Fruit fly (Drosophila melanogaster) whole organism, embryonic: ENCODE results near the gene CG14721.

Experiments
- Ada2b ChIP-seq: fragments of 200-800 bp; sonication (Bioruptor generic); IDR thresholded peaks from 2 replicates; pipeline ENCODE4 v1.3.6; 2022; ENCODE audit warnings: missing biosample characterization, missing genetic modification characterization
- Awh ChIP-seq: fragments of 200-800 bp; sonication (Bioruptor generic); IDR thresholded peaks from 2 replicates; pipeline ENCODE4, ENCODE4 v1.3.6; 2022; ENCODE audit warnings: missing biosample characterization, missing genetic modification characterization
- BEAF-32 ChIP-seq: fragments of 200-800 bp; sonication (Bioruptor generic); optimal IDR thresholded peaks from 3 replicates; lab custom pipeline; 2017; ENCODE audit warnings: missing biosample characterization, missing genetic modification characterization, mild to moderate bottlenecking, moderate library complexity, missing genetic modification reagents
- CG10267 ChIP-seq: fragments of 200-800 bp; sonication (Bioruptor generic); optimal IDR thresholded peaks from 2 replicates; lab custom pipeline; 2018; ENCODE audit warnings: missing biosample characterization, mild to moderate bottlenecking, missing genetic modification characterization, moderate library complexity
- CG10431 ChIP-seq: fragments of 200-800 bp; sonication (Bioruptor generic); optimal IDR thresholded peaks from 3 replicates; lab custom pipeline; 2018; ENCODE audit warnings: missing biosample characterization, mild to moderate bottlenecking, missing genetic modification characterization
- CG12744 ChIP-seq: fragments of 200-800 bp; sonication (Bioruptor generic); optimal IDR thresholded peaks from 2 replicates; lab custom pipeline; 2016; ENCODE audit warnings: missing biosample characterization, missing genetic modification characterization
- CG14710 ChIP-seq: fragments of 200-800 bp; sonication (Bioruptor generic); optimal IDR thresholded peaks from 3 replicates; lab custom pipeline; 2019; ENCODE audit warnings: missing biosample characterization, mild to moderate bottlenecking, missing genetic modification characterization, moderate library complexity
- CG15514 ChIP-seq: fragments of 200-800 bp; sonication (Bioruptor generic); optimal IDR thresholded peaks from 3 replicates; lab custom pipeline; 2017; ENCODE audit warnings: missing biosample characterization, missing genetic modification characterization, mild to moderate bottlenecking, moderate library complexity, missing genetic modification reagents
- CG17186 ChIP-seq: fragments of 200-800 bp; sonication (Bioruptor generic); optimal IDR thresholded peaks from 3 replicates; lab custom pipeline; 2017; ENCODE audit warnings: missing biosample characterization, missing genetic modification reagents, missing genetic modification characterization
- CG17612 ChIP-seq: fragments of 200-800 bp; sonication (Bioruptor generic); IDR thresholded peaks from 2 replicates; pipeline ENCODE4 v1.3.6; 2022; ENCODE audit warnings: missing biosample characterization, missing genetic modification characterization
- CG17829 ChIP-seq: fragments of 200-800 bp; optimal IDR thresholded peaks from 2 replicates; lab custom pipeline; 2019; ENCODE audit warnings: missing biosample characterization, mild to moderate bottlenecking, missing genetic modification characterization, moderate library complexity
- CG1792 ChIP-seq: fragments of 200-800 bp; sonication (Bioruptor generic); optimal IDR thresholded peaks from 2 replicates; lab custom pipeline; 2016; ENCODE audit warnings: missing biosample characterization, missing genetic modification characterization
- CG1832 ChIP-seq: fragments of 200-800 bp; sonication (Bioruptor generic); optimal IDR thresholded peaks from 2 replicates; lab custom pipeline; 2017; ENCODE audit warnings: missing biosample characterization, mild to moderate bottlenecking, missing genetic modification characterization, inconsistent platforms
- CG18476 ChIP-seq: fragments of 200-800 bp; sonication (Bioruptor generic); optimal IDR thresholded peaks from 2 replicates; lab custom pipeline; 2016; ENCODE audit warnings: missing biosample characterization, mild to moderate bottlenecking, missing genetic modification characterization
- CG30020 ChIP-seq: fragments of 200-800 bp; optimal IDR thresholded peaks from 2 replicates; lab custom pipeline; 2019; ENCODE audit warnings: missing biosample characterization, mild to moderate bottlenecking, missing genetic modification characterization, moderate library complexity
- CG32767 ChIP-seq: fragments of 200-800 bp; sonication (Bioruptor generic); IDR thresholded peaks from 2 replicates; pipeline ENCODE4 v1.3.6; 2022; ENCODE audit warnings: missing biosample characterization, missing genetic modification characterization
- CG3407 ChIP-seq: fragments of 200-800 bp; sonication (Bioruptor generic); optimal IDR thresholded peaks from 2 replicates; lab custom pipeline; 2018; ENCODE audit warnings: missing biosample characterization, mild to moderate bottlenecking, missing genetic modification characterization
- CG3995 ChIP-seq: fragments of 200-800 bp; sonication (Bioruptor generic); optimal IDR thresholded peaks from 3 replicates; lab custom pipeline; 2016; ENCODE audit warnings: missing biosample characterization, missing genetic modification characterization
- CG4730 ChIP-seq: fragments of 200-800 bp; sonication (Bioruptor generic); IDR thresholded peaks from 2 replicates; pipeline ENCODE4 v1.3.6; 2022; ENCODE audit warnings: missing biosample characterization, missing genetic modification characterization
- CG4820 ChIP-seq: fragments of 200-800 bp; sonication (Bioruptor generic); optimal IDR thresholded peaks from 3 replicates; lab custom pipeline; 2016; ENCODE audit warnings: missing biosample characterization, missing genetic modification characterization
- CG6854 ChIP-seq: fragments of 200-800 bp; sonication (Bioruptor generic); optimal IDR thresholded peaks from 3 replicates; lab custom pipeline; 2017; ENCODE audit warnings: missing biosample characterization, mild to moderate bottlenecking, missing genetic modification characterization
- CG9437 ChIP-seq: fragments of 200-800 bp; sonication (Bioruptor generic); optimal IDR thresholded peaks from 2 replicates; lab custom pipeline; 2018; ENCODE audit warnings: missing biosample characterization, mild to moderate bottlenecking, missing genetic modification characterization
- D ChIP-seq, 2 experiments: fragments of 200-800 bp in 1 of 2; fragments of >200 bp in 1 of 2; sonication (Bioruptor generic) in 1 of 2; optimal IDR thresholded peaks; 2 replicates in 1 of 2; 3 replicates in 1 of 2; lab custom pipeline; 2017; ENCODE audit warnings: mild to moderate bottlenecking in 1 of 2, missing biosample characterization in 1 of 2, missing genetic modification characterization in 1 of 2, missing genetic modification reagents in 1 of 2
- Dll ChIP-seq: fragments of 200-800 bp; sonication (Bioruptor generic); IDR thresholded peaks from 4 replicates; pipeline ENCODE4 v1.3.6; 2022; ENCODE audit warnings: missing biosample characterization, missing genetic modification characterization; ENCODE audit not compliant: partially characterized antibody
- Dp ChIP-seq: fragments of 200-800 bp; sonication (Bioruptor generic); optimal IDR thresholded peaks from 2 replicates; lab custom pipeline; 2018; ENCODE audit warnings: missing biosample characterization, mild to moderate bottlenecking, missing genetic modification characterization, moderate library complexity
- E2f2 ChIP-seq: fragments of 200-800 bp; sonication (Bioruptor generic); IDR thresholded peaks from 2 replicates; pipeline ENCODE4 v1.3.6; 2022; ENCODE audit warnings: missing biosample characterization, missing genetic modification characterization
- Ets65A ChIP-seq: fragments of 200-800 bp; sonication (Bioruptor generic); peaks from one replicate; lab custom pipeline; 2016; ENCODE audit warnings: missing biosample characterization, missing genetic modification characterization
- Fer2 ChIP-seq: fragments of 200-800 bp; sonication (Bioruptor generic); optimal IDR thresholded peaks from 2 replicates; lab custom pipeline; 2018; ENCODE audit warnings: missing biosample characterization, mild to moderate bottlenecking, missing genetic modification characterization, moderate library complexity
- HLH4C ChIP-seq: fragments of 200-800 bp; sonication (Bioruptor generic); IDR thresholded peaks from 3 replicates; pipeline ENCODE4 v1.3.6; 2022; ENCODE audit warnings: missing biosample characterization, missing genetic modification characterization; ENCODE audit not compliant: partially characterized antibody
- MBD-R2 ChIP-seq: fragments of 200-800 bp; sonication (Bioruptor generic); IDR thresholded peaks from 2 replicates; pipeline ENCODE4 v1.3.6; 2022; ENCODE audit warnings: missing biosample characterization, missing genetic modification characterization
- Max ChIP-seq: fragments of 200-800 bp; sonication (Bioruptor generic); optimal IDR thresholded peaks from 2 replicates; lab custom pipeline; 2016; ENCODE audit warnings: missing biosample characterization, mild to moderate bottlenecking, missing genetic modification characterization
- NFAT ChIP-seq: fragments of 200-800 bp; sonication (Bioruptor generic); IDR thresholded peaks from 2 replicates; pipeline ENCODE4 v1.3.6; 2022; ENCODE audit warnings: missing biosample characterization, missing genetic modification characterization
- Sin3A ChIP-seq: fragments of >200 bp; optimal IDR thresholded peaks from 2 replicates; lab custom pipeline; 2018
- Trl ChIP-seq, 3 experiments: fragments of >200 bp in 2 of 3; fragments of 200-800 bp in 1 of 3; sonication (Bioruptor generic) in 1 of 3; optimal IDR thresholded peaks; 2 replicates in 1 of 3; 3 replicates in 2 of 3; lab custom pipeline; 2016 to 2017; ENCODE audit warnings: missing biosample characterization in 1 of 3, missing genetic modification characterization in 1 of 3
- YL-1 ChIP-seq: fragments of 200-800 bp; sonication (Bioruptor generic); optimal IDR thresholded peaks from 3 replicates; lab custom pipeline; 2017; ENCODE audit warnings: missing biosample characterization, mild to moderate bottlenecking, missing genetic modification characterization
- ash1 ChIP-seq: fragments of 200-800 bp; sonication (Bioruptor generic); optimal IDR thresholded peaks from 2 replicates; lab custom pipeline; 2018; ENCODE audit warnings: missing biosample characterization, mild to moderate bottlenecking, missing genetic modification characterization
- da ChIP-seq: fragments of 200-800 bp; sonication (Bioruptor generic); optimal IDR thresholded peaks from 2 replicates; lab custom pipeline; 2016; ENCODE audit warnings: missing biosample characterization, missing genetic modification characterization
- dm ChIP-seq: fragments of 200-800 bp; sonication (Bioruptor generic); optimal IDR thresholded peaks from 3 replicates; lab custom pipeline; 2016; ENCODE audit warnings: missing biosample characterization, missing genetic modification characterization
- ems ChIP-seq: fragments of 200-800 bp; sonication (Bioruptor generic); optimal IDR thresholded peaks from 3 replicates; lab custom pipeline; 2016; ENCODE audit warnings: missing biosample characterization, missing genetic modification characterization
- esg ChIP-seq: fragments of 200-800 bp; sonication (Bioruptor generic); conservative IDR thresholded peaks from 2 replicates; pipeline ENCODE4 v1.3.6; 2022; ENCODE audit warnings: missing biosample characterization, missing genetic modification characterization
- eve ChIP-seq, 2 experiments: fragments of >200 bp; optimal IDR thresholded peaks; 2 replicates each; lab custom pipeline; 2017; ENCODE audit warnings: missing biosample characterization in 2 of 2, missing genetic modification characterization in 2 of 2
- gce ChIP-seq: fragments of 200-800 bp; sonication (Bioruptor generic); IDR thresholded peaks from 3 replicates; pipeline ENCODE4 v1.3.6; 2022; ENCODE audit warnings: missing biosample characterization, missing genetic modification characterization
- gfzf ChIP-seq: fragments of 200-800 bp; sonication (Bioruptor generic); optimal IDR thresholded peaks from 2 replicates; lab custom pipeline; 2016; ENCODE audit warnings: missing biosample characterization, mild to moderate bottlenecking, missing genetic modification characterization, moderate library complexity
- gsb ChIP-seq: fragments of 200-800 bp; sonication (Bioruptor generic); IDR thresholded peaks from 2 replicates; pipeline ENCODE4 v1.3.6; 2022; ENCODE audit warnings: missing biosample characterization, missing genetic modification characterization
- nau ChIP-seq: fragments of 200-800 bp; sonication (Bioruptor generic); optimal IDR thresholded peaks from 3 replicates; lab custom pipeline; 2017; ENCODE audit warnings: missing biosample characterization, mild to moderate bottlenecking, missing genetic modification characterization, missing genetic modification reagents
- onecut ChIP-seq: fragments of 200-800 bp; sonication (Bioruptor generic); IDR thresholded peaks from 2 replicates; pipeline ENCODE4 v1.3.6; 2022; ENCODE audit warnings: missing biosample characterization, missing genetic modification characterization
- row ChIP-seq: fragments of 200-800 bp; sonication (Bioruptor generic); IDR thresholded peaks from 3 replicates; pipeline ENCODE4 v1.3.6; 2022; ENCODE audit warnings: missing biosample characterization, missing genetic modification characterization
- slp2 ChIP-seq: fragments of 200-800 bp; sonication (Bioruptor generic); optimal IDR thresholded peaks from 2 replicates; lab custom pipeline; 2016; ENCODE audit warnings: missing biosample characterization, missing genetic modification characterization
- sna ChIP-seq: fragments of 200-800 bp; sonication (Bioruptor generic); IDR thresholded peaks from 2 replicates; pipeline ENCODE4 v1.3.6; 2022; ENCODE audit warnings: missing biosample characterization, missing genetic modification characterization; ENCODE audit not compliant: partially characterized antibody
- sug ChIP-seq: fragments of 200-800 bp; optimal IDR thresholded peaks from 2 replicates; lab custom pipeline; 2019; ENCODE audit warnings: missing biosample characterization, mild to moderate bottlenecking, missing genetic modification characterization, moderate library complexity

CG14721 gene

DNA sequence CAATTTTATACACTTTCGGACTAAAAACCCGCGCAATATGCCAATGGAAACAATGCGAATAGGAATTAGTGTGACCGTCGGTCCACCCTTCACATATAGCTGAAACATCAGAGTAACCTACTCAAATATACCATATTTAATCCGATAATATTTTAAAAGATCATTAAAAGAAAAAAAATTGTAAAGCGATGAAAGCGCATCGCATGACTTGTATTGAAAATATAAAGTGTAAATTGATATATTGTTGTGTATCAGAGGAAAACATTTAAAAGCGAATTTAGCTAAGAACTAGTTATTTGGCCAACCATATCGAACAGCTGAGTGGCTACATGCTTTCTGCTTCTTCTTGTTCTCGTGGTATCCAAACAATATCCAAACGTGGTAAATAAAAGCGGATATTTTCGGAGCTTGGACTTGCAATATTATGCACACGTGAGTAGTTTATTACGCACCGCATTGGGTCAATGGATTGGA, 6.5 kb downstream of the CG14721 start, which contains the start of the genes Blm and CG14722 (continued):
- TF ChIP-seq NFAT (GFP tag; lab: Robert Waterston, UW) (no peak), Ets65A (GFP tag; lab: Kevin White, UChicago) (peak; percentile 46), Ada2b (GFP tag; lab: Robert Waterston, UW) (no peak), MBD-R2 (peak; percentile 68; the same call in 1 of the 2 replicates), eve (GFP tag; optimal IDR thresholded peaks at IDR 0.05; lab: Kevin White, UChicago) (no peak), slp2 (no peak), YL-1 (peak; percentile 74), D (optimal IDR thresholded peaks at IDR 0.05; lab: Kevin White, UChicago) (no peak), D (GFP tag; optimal IDR thresholded peaks at IDR 0.05; lab: Kevin White, UChicago) (no peak), nau (no peak), Max (GFP tag; lab: Kevin White, UChicago) (peak; percentile 73), CG10267 (peak; percentile 52), onecut (GFP tag; lab: Robert Waterston, UW) (no peak), ash1 (GFP tag; lab: Kevin White, UChicago) (no peak), BEAF-32 (GFP tag; lab: Kevin White, UChicago) (peak; percentile 61), CG3995 (GFP tag; lab: Kevin White, UChicago) (peak; percentile 42), da (GFP tag; lab: Kevin White, UChicago) (no peak), CG30020 (tag; lab: Kevin White, UChicago) (peak; percentile 45), Awh (GFP tag; lab: Robert Waterston, UW) (no peak), CG10431 (GFP tag; lab: Kevin White, UChicago) (peak; percentile 16), CG3407 (GFP tag; lab: Kevin White, UChicago) (no peak), CG17186 (GFP tag; lab: Kevin White, UChicago) (peak; percentile 57), CG4820 (no peak), CG9437 (no peak), CG12744 (peak; percentile 11), gfzf (GFP tag; lab: Kevin White, UChicago) (peak; percentile 83), CG6854 (GFP tag; lab: Kevin White, UChicago) (no peak), CG4730 (GFP tag; lab: Robert Waterston, UW) (no peak), Dll (GFP tag; lab: Robert Waterston, UW) (no peak; the same call in 2 of the 4 replicates), CG17612 (no peak), CG15514 (GFP tag; lab: Kevin White, UChicago) (peak; percentile 91), CG1792 (GFP tag; lab: Kevin White, UChicago) (no peak), dm (GFP tag; lab: Kevin White, UChicago) (peak; percentile 83), CG18476 (GFP tag; lab: Kevin White, UChicago) (no peak), gce (GFP tag; lab: Robert Waterston, UW) (no peak), Dp (GFP tag; lab: Kevin White, UChicago) (peak; percentile 70), row (GFP tag; lab: Robert Waterston, UW) (peak; percentile 71), CG14710 (tag; lab: Kevin White, UChicago) (peak; percentile 58), HLH4C (GFP tag; lab: Robert Waterston, UW) (no peak), Fer2 (tag; lab: Kevin White, UChicago) (no peak), gsb (GFP tag; lab: Robert Waterston, UW) (no peak), ems (GFP tag; lab: Kevin White, UChicago) (no peak), CG17829 (tag; lab: Kevin White, UChicago) (peak; percentile 25), esg (GFP tag; lab: Robert Waterston, UW) (no peak), Trl (optimal IDR thresholded peaks at IDR 0.05; lab: Kevin White, UChicago) (no peak), Trl (GFP tag; optimal IDR thresholded peaks at IDR 0.05; lab: Kevin White, UChicago) (no peak), E2f2 (peak; percentile 77), sug (tag; lab: Kevin White, UChicago) (no peak), Sin3A (lab: Kevin White, UChicago) (peak; percentile 47), CG1832 (GFP tag; lab: Kevin White, UChicago) (no peak), sna (GFP tag; lab: Robert Waterston, UW) (0 out of 2 replicates have a peak, but pooled peaks have one; percentile 25), CG32767 (GFP tag; lab: Robert Waterston, UW) (no peak)
